Fruit fly (Drosophila melanogaster): ENCODE data around the gene CG5194.

dm6 chr3L:8997686-8998239 is 11.9 kb downstream of the CG5194 start, which contains the start of the genes smg and CG5087:
- peak; percentile 5 for TF ChIP-seq h (GFP tag; optimal IDR thresholded peaks at IDR 0.05)
- TF ChIP-seq pan (optimal IDR thresholded peaks at IDR 0.05): no peak

Data from whole organism, wandering third instar larva.